Fruit fly (Drosophila melanogaster): ENCODE measurements around the gene Gr39b.

Gene Gr39b

dm6 chr2L:21344203-21344753 is 25.2 kb downstream of the Gr39b start, which contains the start of gene Tsp39D (continued):
- no peak for TF ChIP-seq sens-2 (GFP tag; IDR thresholded peaks at IDR 0.05)
- TF ChIP-seq row (GFP tag; IDR thresholded peaks at IDR 0.05) = peak; percentile 24; the same call in 1 of the 3 replicates
- TF ChIP-seq Bdp1 (GFP tag; optimal IDR thresholded peaks at IDR 0.05) = no peak
- no peak for TF ChIP-seq CG15696 (tag; optimal IDR thresholded peaks at IDR 0.05)
- peak; percentile 60 for TF ChIP-seq trem (tag; optimal IDR thresholded peaks at IDR 0.05)
- TF ChIP-seq onecut (GFP tag; IDR thresholded peaks at IDR 0.05) = no peak
- no peak for TF ChIP-seq CG32772 (GFP tag; IDR thresholded peaks at IDR 0.05)
- peak; percentile 68 for TF ChIP-seq Dp (GFP tag; optimal IDR thresholded peaks at IDR 0.05)
- TF ChIP-seq CG16813 (GFP tag; IDR thresholded peaks at IDR 0.05; ENCODE audit: partially characterized antibody) = peak; percentile 96
- TF ChIP-seq CG8924 (tag; optimal IDR thresholded peaks at IDR 0.05) = peak; percentile 25
- TF ChIP-seq CG6654 (GFP tag; optimal IDR thresholded peaks at IDR 0.05) = no peak
- no peak for TF ChIP-seq zf30C (GFP tag; optimal IDR thresholded peaks at IDR 0.05)
- no peak for TF ChIP-seq B-H1 (GFP tag; IDR thresholded peaks at IDR 0.05)
- peak; percentile 54 for TF ChIP-seq nmo (GFP tag; optimal IDR thresholded peaks at IDR 0.05)
- TF ChIP-seq Antp (GFP tag; optimal IDR thresholded peaks at IDR 0.05) = peak; percentile 20
- no peak for TF ChIP-seq gt (GFP tag; IDR thresholded peaks at IDR 0.05)
- no peak for TF ChIP-seq pan (optimal IDR thresholded peaks at IDR 0.05)
- no peak for TF ChIP-seq pan (GFP tag; optimal IDR thresholded peaks at IDR 0.05 in 1 of 2, IDR thresholded peaks at IDR 0.05 in 1 of 2)
- peak; percentile 56 for TF ChIP-seq CG10267 (tag; optimal IDR thresholded peaks at IDR 0.05)
- no peak for TF ChIP-seq CG15073 (GFP tag; optimal IDR thresholded peaks at IDR 0.05)
- peak; percentile 40 for TF ChIP-seq gfzf (GFP tag; optimal IDR thresholded peaks at IDR 0.05)
- peak; percentile 19 for TF ChIP-seq Side (GFP tag; optimal IDR thresholded peaks at IDR 0.05)
- TF ChIP-seq nom (GFP tag; optimal IDR thresholded peaks at IDR 0.05) = no peak
- TF ChIP-seq CG12391 (tag; optimal IDR thresholded peaks at IDR 0.05) = no peak
- TF ChIP-seq E2f2 (GFP tag; IDR thresholded peaks at IDR 0.05) = peak; percentile 71
- TF ChIP-seq HLHmδ (GFP tag; optimal IDR thresholded peaks at IDR 0.05) = no peak
- TF ChIP-seq CG2889 (GFP tag; IDR thresholded peaks at IDR 0.05) = no peak
- no peak for TF ChIP-seq zfh1 (GFP tag; IDR thresholded peaks at IDR 0.05)
- TF ChIP-seq grn (GFP tag; optimal IDR thresholded peaks at IDR 0.05) = peak; percentile 95
- TF ChIP-seq Hmx (GFP tag; optimal IDR thresholded peaks at IDR 0.05) = no peak
- no peak for TF ChIP-seq CG15269 (tag; optimal IDR thresholded peaks at IDR 0.05)
- no peak for TF ChIP-seq CG10147 (GFP tag; optimal IDR thresholded peaks at IDR 0.05)
- no peak for TF ChIP-seq Meics (GFP tag; optimal IDR thresholded peaks at IDR 0.05)
- TF ChIP-seq bab2 (GFP tag; optimal IDR thresholded peaks at IDR 0.05) = no peak
- TF ChIP-seq CG17802 (tag; optimal IDR thresholded peaks at IDR 0.05) = peak; percentile 7
- TF ChIP-seq Xbp1 (GFP tag; optimal IDR thresholded peaks at IDR 0.05) = peak; percentile 8
- TF ChIP-seq disco-r (GFP tag; optimal IDR thresholded peaks at IDR 0.05) = no peak
- peak; percentile 85 for TF ChIP-seq stwl (tag; optimal IDR thresholded peaks at IDR 0.05)
- TF ChIP-seq ftz-f1 (GFP tag; optimal IDR thresholded peaks at IDR 0.05) = no peak
- no peak for TF ChIP-seq ems (GFP tag; optimal IDR thresholded peaks at IDR 0.05)
- no peak for TF ChIP-seq CG10462 (GFP tag; optimal IDR thresholded peaks at IDR 0.05)
- TF ChIP-seq Myb (GFP tag; optimal IDR thresholded peaks at IDR 0.05) = peak; percentile 71
- TF ChIP-seq TFAM (GFP tag; optimal IDR thresholded peaks at IDR 0.05) = no peak
- TF ChIP-seq ash1 (GFP tag; optimal IDR thresholded peaks at IDR 0.05) = no peak
- TF ChIP-seq Med (GFP tag) = peak; percentile 31
- TF ChIP-seq maf-S (GFP tag; optimal IDR thresholded peaks at IDR 0.05) = no peak
- no peak for TF ChIP-seq en (GFP tag; optimal IDR thresholded peaks at IDR 0.05)
- peak; percentile 33 for TF ChIP-seq lilli (GFP tag; optimal IDR thresholded peaks at IDR 0.05)
- peak; percentile 83 for TF ChIP-seq CG7357 (GFP tag; IDR thresholded peaks at IDR 0.05)
- TF ChIP-seq CG8290 (GFP tag; optimal IDR thresholded peaks at IDR 0.05) = peak; percentile 45
- peak in 1 of 2 experiments; percentile 39 for TF ChIP-seq CG8290 (tag; optimal IDR thresholded peaks at IDR 0.05)
- TF ChIP-seq tin (GFP tag; optimal IDR thresholded peaks at IDR 0.05) = no peak
